Fruit fly (Drosophila melanogaster): ENCODE measurements around the gene mRpL36.
A peak's percentile ranks its signal among the peaks of the same experiment; 100 is the strongest.

mRpL36 gene

DNA sequence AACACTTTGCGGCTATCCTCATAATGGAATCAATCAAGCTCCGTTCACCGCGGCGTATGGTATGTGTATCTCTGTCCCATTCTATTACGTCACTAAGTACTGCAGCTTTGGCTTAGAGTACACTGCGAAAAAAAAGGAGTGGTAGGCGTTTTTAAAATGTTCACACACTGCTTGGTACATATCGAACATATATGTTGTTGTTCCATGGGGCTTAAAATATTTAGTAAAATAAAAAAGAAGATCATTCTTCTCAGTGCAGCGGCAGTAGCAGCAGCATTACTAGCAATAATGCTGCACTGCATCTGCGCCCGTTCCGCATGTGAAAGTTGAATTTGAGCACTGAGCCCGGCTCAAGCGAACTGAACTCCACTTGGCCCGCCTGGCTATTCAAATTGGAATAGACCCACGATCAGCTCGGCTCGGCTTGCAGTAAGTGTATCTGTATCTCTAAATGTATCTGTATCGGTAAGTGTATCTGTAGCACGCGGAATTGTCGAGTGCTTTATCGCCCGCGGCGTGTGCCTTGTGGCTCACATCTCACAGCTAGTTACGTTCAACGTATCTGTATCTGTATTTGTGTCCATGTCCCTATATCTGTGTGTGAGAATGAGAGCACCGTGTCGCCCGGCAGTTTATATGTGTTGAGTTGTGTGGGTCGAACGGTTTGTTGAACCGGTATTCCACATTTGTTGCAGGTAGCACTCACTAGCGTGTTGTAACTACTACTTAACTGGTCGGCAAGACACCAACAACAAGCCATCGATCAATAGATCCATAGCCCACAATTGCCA, 28.5 kb upstream of the mRpL36 start (continued):
- TF ChIP-seq Ets97D (GFP tag; optimal IDR thresholded peaks at IDR 0.05): no peak
- TF ChIP-seq CG2202 (tag; optimal IDR thresholded peaks at IDR 0.05): no peak
- peak; percentile 36; the same call in 2 of the 3 replicates for TF ChIP-seq croc (GFP tag; conservative IDR thresholded peaks at IDR 0.05)
- peak; percentile 49 for TF ChIP-seq CG5180 (GFP tag; optimal IDR thresholded peaks at IDR 0.05)
- TF ChIP-seq CG34376 (GFP tag; optimal IDR thresholded peaks at IDR 0.05): no peak
- no peak for TF ChIP-seq CG3163 (GFP tag; optimal IDR thresholded peaks at IDR 0.05)
- TF ChIP-seq CG34224 (GFP tag; IDR thresholded peaks at IDR 0.05; ENCODE audit: partially characterized antibody): no peak
- TF ChIP-seq Ssrp (tag; optimal IDR thresholded peaks at IDR 0.05): peak; percentile 56
- no peak for TF ChIP-seq CG7271 (tag; optimal IDR thresholded peaks at IDR 0.05)
- peak; percentile 51 for TF ChIP-seq CG6689 (GFP tag; IDR thresholded peaks at IDR 0.05)
- TF ChIP-seq CG15269 (tag; optimal IDR thresholded peaks at IDR 0.05): peak; percentile 56
- TF ChIP-seq CG3281 (GFP tag; optimal IDR thresholded peaks at IDR 0.05): peak; percentile 22
- peak; percentile 58 for TF ChIP-seq CG12659 (GFP tag; optimal IDR thresholded peaks at IDR 0.05)
- no peak for TF ChIP-seq pzg (GFP tag; optimal IDR thresholded peaks at IDR 0.05)
- TF ChIP-seq CG31388 (GFP tag; optimal IDR thresholded peaks at IDR 0.05): no peak
- peak; percentile 46 for TF ChIP-seq CG30403 (GFP tag; optimal IDR thresholded peaks at IDR 0.05)
- TF ChIP-seq HLHmδ (GFP tag; optimal IDR thresholded peaks at IDR 0.05): no peak
- no peak for TF ChIP-seq CG12104 (GFP tag; optimal IDR thresholded peaks at IDR 0.05)
- TF ChIP-seq wek (GFP tag; optimal IDR thresholded peaks at IDR 0.05): no peak
- no peak for TF ChIP-seq Nf-YB (GFP tag; optimal IDR thresholded peaks at IDR 0.05)
- peak; percentile 19 for TF ChIP-seq CG10462 (GFP tag; optimal IDR thresholded peaks at IDR 0.05)
- no peak for TF ChIP-seq CG12155 (GFP tag; optimal IDR thresholded peaks at IDR 0.05)
- TF ChIP-seq chinmo (GFP tag; IDR thresholded peaks at IDR 0.05; ENCODE audit: partially characterized antibody): 0 out of 4 replicates have a peak, but pooled peaks have one; percentile 48
- TF ChIP-seq Dip3 (GFP tag; optimal IDR thresholded peaks at IDR 0.05): no peak
- 0 out of 4 replicates have a peak, but pooled peaks have one; percentile 10 for TF ChIP-seq Gug (GFP tag; IDR thresholded peaks at IDR 0.05)
- peak; percentile 22; the same call in 1 of the 2 replicates for TF ChIP-seq Rfx (GFP tag; IDR thresholded peaks at IDR 0.05)
- peak; percentile 32 for TF ChIP-seq Antp (GFP tag; optimal IDR thresholded peaks at IDR 0.05)
- TF ChIP-seq CG12071 (GFP tag; optimal IDR thresholded peaks at IDR 0.05): peak; percentile 42
- TF ChIP-seq Hand (GFP tag; optimal IDR thresholded peaks at IDR 0.05): no peak
- TF ChIP-seq Abd-B (GFP tag; optimal IDR thresholded peaks at IDR 0.05): peak; percentile 33
- peak; percentile 44; the same call in 1 of the 3 replicates for TF ChIP-seq zfh1 (GFP tag; IDR thresholded peaks at IDR 0.05)
- TF ChIP-seq CG4617 (GFP tag; optimal IDR thresholded peaks at IDR 0.05; ENCODE audit: borderline replicate concordance): peak; percentile 12
- TF ChIP-seq nmo (GFP tag; optimal IDR thresholded peaks at IDR 0.05): peak; percentile 36
- TF ChIP-seq CG1602 (GFP tag; optimal IDR thresholded peaks at IDR 0.05): peak; percentile 41
- no peak for TF ChIP-seq ham (GFP tag; IDR thresholded peaks at IDR 0.05)
- no peak for TF ChIP-seq hbn (GFP tag; IDR thresholded peaks at IDR 0.05; ENCODE audit: partially characterized antibody)
- no peak for TF ChIP-seq her (GFP tag; optimal IDR thresholded peaks at IDR 0.05)
- no peak for TF ChIP-seq cas (GFP tag; IDR thresholded peaks at IDR 0.05)
- peak; percentile 5 for TF ChIP-seq CG12769 (tag; optimal IDR thresholded peaks at IDR 0.05)
- TF ChIP-seq CG43689 (GFP tag; IDR thresholded peaks at IDR 0.05): no peak; the same call in 1 of the 2 replicates
- peak; percentile 63 for TF ChIP-seq fd96Cb (tag; optimal IDR thresholded peaks at IDR 0.05)
- peak; percentile 23 for TF ChIP-seq Dad (GFP tag; optimal IDR thresholded peaks at IDR 0.05)
- no peak for TF ChIP-seq gfzf (GFP tag; optimal IDR thresholded peaks at IDR 0.05)
- TF ChIP-seq ara (GFP tag; IDR thresholded peaks at IDR 0.05): peak; percentile 29; the same call in 1 of the 2 replicates
- TF ChIP-seq CG9609 (GFP tag; optimal IDR thresholded peaks at IDR 0.05): peak; percentile 44
- TF ChIP-seq CG31365 (tag; optimal IDR thresholded peaks at IDR 0.05): no peak
- TF ChIP-seq CG1024 (GFP tag; IDR thresholded peaks at IDR 0.05): peak; percentile 51; the same call in 1 of the 2 replicates
- no peak for TF ChIP-seq dan (GFP tag; IDR thresholded peaks at IDR 0.05)

All from whole organism, embryonic.